Fruit fly (Drosophila melanogaster) whole organism, embryonic: Measurements from ENCODE around the gene CG12516.

ENCODE experiments used
- Adf1 ChIP-seq: fragments of 200-800 bp; sonication (Bioruptor generic); IDR thresholded peaks from 2 replicates; pipeline ENCODE4 v1.3.6; 2022; ENCODE audit warnings: missing biosample characterization, missing genetic modification characterization
- CG10274 ChIP-seq: fragments of 200-800 bp; sonication (Bioruptor generic); optimal IDR thresholded peaks from 3 replicates; lab custom pipeline; 2017; ENCODE audit warnings: missing biosample characterization, mild to moderate bottlenecking, missing genetic modification characterization
- CG10431 ChIP-seq: fragments of 200-800 bp; sonication (Bioruptor generic); optimal IDR thresholded peaks from 3 replicates; lab custom pipeline; 2018; ENCODE audit warnings: missing biosample characterization, mild to moderate bottlenecking, missing genetic modification characterization
- CG10979 ChIP-seq: fragments of 200-800 bp; sonication (Bioruptor generic); optimal IDR thresholded peaks from 2 replicates; lab custom pipeline; 2018; ENCODE audit warnings: missing biosample characterization, mild to moderate bottlenecking, missing genetic modification characterization, moderate library complexity
- CG11085 ChIP-seq: fragments of 200-800 bp; sonication (Bioruptor generic); IDR thresholded peaks from 2 replicates; pipeline ENCODE4 v1.3.6; 2022; ENCODE audit warnings: missing biosample characterization, missing genetic modification characterization
- CG12769 ChIP-seq: fragments of 200-800 bp; sonication (Bioruptor generic); optimal IDR thresholded peaks from 2 replicates; lab custom pipeline; 2019; ENCODE audit warnings: missing biosample characterization, mild to moderate bottlenecking, missing genetic modification characterization, moderate library complexity
- CG13287 ChIP-seq: fragments of 200-800 bp; sonication (Bioruptor generic); IDR thresholded peaks from 2 replicates; pipeline ENCODE4 v1.3.6; 2022; ENCODE audit warnings: missing biosample characterization, missing genetic modification characterization; ENCODE audit not compliant: partially characterized antibody
- CG13296 ChIP-seq: fragments of 200-800 bp; sonication (Bioruptor generic); optimal IDR thresholded peaks from 3 replicates; lab custom pipeline; 2018; ENCODE audit warnings: missing biosample characterization, mild to moderate bottlenecking, missing genetic modification characterization
- CG14050 ChIP-seq: fragments of 200-800 bp; sonication (Bioruptor generic); IDR thresholded peaks from 3 replicates; pipeline ENCODE4 v1.3.6; 2022; ENCODE audit warnings: missing biosample characterization, missing genetic modification characterization
- CG15011 ChIP-seq: fragments of 200-800 bp; sonication (Bioruptor generic); optimal IDR thresholded peaks from 3 replicates; lab custom pipeline; 2018; ENCODE audit warnings: missing biosample characterization, mild to moderate bottlenecking, missing genetic modification characterization
- CG15269 ChIP-seq: fragments of 200-800 bp; sonication (Bioruptor generic); optimal IDR thresholded peaks from 2 replicates; lab custom pipeline; 2018; ENCODE audit warnings: missing biosample characterization, mild to moderate bottlenecking, missing genetic modification characterization, moderate library complexity
- CG15696 ChIP-seq: fragments of 200-800 bp; sonication (Bioruptor generic); optimal IDR thresholded peaks from 2 replicates; lab custom pipeline; 2019; ENCODE audit warnings: missing biosample characterization, mild to moderate bottlenecking, missing genetic modification characterization, moderate library complexity
- CG16815 ChIP-seq: fragments of 200-800 bp; sonication (Bioruptor generic); optimal IDR thresholded peaks from 3 replicates; lab custom pipeline; 2017; ENCODE audit warnings: missing biosample characterization, mild to moderate bottlenecking, missing genetic modification characterization
- CG17328 ChIP-seq: fragments of 200-800 bp; sonication (Bioruptor generic); IDR thresholded peaks from 2 replicates; pipeline ENCODE4 v1.3.6; 2022; ENCODE audit warnings: missing biosample characterization, missing genetic modification characterization
- CG2120 ChIP-seq: fragments of 200-800 bp; sonication (Bioruptor generic); optimal IDR thresholded peaks from 3 replicates; lab custom pipeline; 2016; ENCODE audit warnings: missing biosample characterization, missing genetic modification characterization
- CG30431 ChIP-seq: fragments of 200-800 bp; sonication (Bioruptor generic); optimal IDR thresholded peaks from 2 replicates; lab custom pipeline; 2017; ENCODE audit warnings: missing biosample characterization, missing genetic modification characterization
- CG32772 ChIP-seq: fragments of 200-800 bp; sonication (Bioruptor generic); IDR thresholded peaks from 2 replicates; pipeline ENCODE4 v1.3.6; 2022; ENCODE audit warnings: missing biosample characterization, missing genetic modification characterization
- CG4617 ChIP-seq: fragments of 200-800 bp; sonication (Bioruptor generic); optimal IDR thresholded peaks from 3 replicates; lab custom pipeline; 2016; ENCODE audit warnings: missing biosample characterization, missing genetic modification characterization, borderline replicate concordance
- CG5245 ChIP-seq: fragments of 200-800 bp; sonication (Bioruptor generic); optimal IDR thresholded peaks from 3 replicates; lab custom pipeline; 2016; ENCODE audit warnings: missing biosample characterization, missing genetic modification characterization
- CG8290 ChIP-seq, 3 experiments: fragments of 200-800 bp; sonication (Bioruptor generic); optimal IDR thresholded peaks; 2 replicates each; lab custom pipeline; 2016 to 2019; ENCODE audit warnings: missing biosample characterization in 3 of 3, missing genetic modification characterization in 3 of 3, mild to moderate bottlenecking in 2 of 3, moderate library complexity in 1 of 3
- CG8924 ChIP-seq: fragments of 200-800 bp; optimal IDR thresholded peaks from 3 replicates; lab custom pipeline; 2019; ENCODE audit warnings: missing biosample characterization, mild to moderate bottlenecking, missing genetic modification characterization, moderate library complexity
- CG9609 ChIP-seq: fragments of 200-800 bp; sonication (Bioruptor generic); optimal IDR thresholded peaks from 3 replicates; lab custom pipeline; 2016; ENCODE audit warnings: missing biosample characterization, missing genetic modification characterization
- CG9727 ChIP-seq: fragments of 200-800 bp; sonication (Bioruptor generic); optimal IDR thresholded peaks from 3 replicates; lab custom pipeline; 2017; ENCODE audit warnings: missing biosample characterization, mild to moderate bottlenecking, missing genetic modification characterization
- CTCF ChIP-seq: fragments of 200-800 bp; sonication (Bioruptor generic); optimal IDR thresholded peaks from 2 replicates; lab custom pipeline; 2017; ENCODE audit warnings: missing biosample characterization, mild to moderate bottlenecking, missing genetic modification characterization, moderate library complexity
- Chrac-16 ChIP-seq: fragments of 200-800 bp; sonication (Bioruptor generic); optimal IDR thresholded peaks from 3 replicates; lab custom pipeline; 2016; ENCODE audit warnings: missing biosample characterization, missing genetic modification characterization
- Dll ChIP-seq: fragments of 200-800 bp; sonication (Bioruptor generic); IDR thresholded peaks from 4 replicates; pipeline ENCODE4 v1.3.6; 2022; ENCODE audit warnings: missing biosample characterization, missing genetic modification characterization; ENCODE audit not compliant: partially characterized antibody
- HHEX ChIP-seq: fragments of 200-800 bp; sonication (Bioruptor generic); optimal IDR thresholded peaks from 3 replicates; lab custom pipeline; 2017; ENCODE audit warnings: missing biosample characterization, mild to moderate bottlenecking, missing genetic modification characterization, missing genetic modification reagents
- Hr51 ChIP-seq, 2 experiments: fragments of 200-800 bp; sonication (Bioruptor generic); optimal IDR thresholded peaks; 2 replicates in 1 of 2; 3 replicates in 1 of 2; lab custom pipeline; 2016 to 2018; ENCODE audit warnings: missing biosample characterization in 2 of 2, missing genetic modification characterization in 2 of 2, mild to moderate bottlenecking in 1 of 2, moderate library complexity in 1 of 2
- Kr ChIP-seq: fragments of 200-800 bp; sonication (Bioruptor generic); optimal IDR thresholded peaks from 2 replicates; lab custom pipeline; 2017; ENCODE audit warnings: missing biosample characterization, mild to moderate bottlenecking, missing genetic modification characterization
- Lhr ChIP-seq: fragments of 200-800 bp; sonication (Bioruptor generic); optimal IDR thresholded peaks from 3 replicates; lab custom pipeline; 2017; ENCODE audit warnings: mild to moderate bottlenecking, missing biosample characterization, missing genetic modification reagents, missing genetic modification characterization
- Max ChIP-seq: fragments of 200-800 bp; sonication (Bioruptor generic); optimal IDR thresholded peaks from 2 replicates; lab custom pipeline; 2016; ENCODE audit warnings: missing biosample characterization, mild to moderate bottlenecking, missing genetic modification characterization
- Ssrp ChIP-seq: fragments of 200-800 bp; sonication (Bioruptor generic); optimal IDR thresholded peaks from 2 replicates; lab custom pipeline; 2018; ENCODE audit warnings: missing biosample characterization, mild to moderate bottlenecking, missing genetic modification characterization, moderate library complexity
- bigmax ChIP-seq: fragments of 200-800 bp; sonication (Bioruptor generic); optimal IDR thresholded peaks from 2 replicates; lab custom pipeline; 2018; ENCODE audit warnings: missing biosample characterization, mild to moderate bottlenecking, missing genetic modification characterization
- caup ChIP-seq: fragments of 200-800 bp; sonication (Bioruptor generic); optimal IDR thresholded peaks from 3 replicates; lab custom pipeline; 2017; ENCODE audit warnings: missing biosample characterization, mild to moderate bottlenecking, missing genetic modification characterization, moderate library complexity; ENCODE audit not compliant: severe bottlenecking
- crp ChIP-seq, 2 experiments: fragments of 200-800 bp; sonication (Bioruptor generic); optimal IDR thresholded peaks; 2 replicates in 1 of 2; 3 replicates in 1 of 2; lab custom pipeline; 2017; ENCODE audit warnings: missing biosample characterization in 2 of 2, missing genetic modification characterization in 2 of 2, mild to moderate bottlenecking in 1 of 2, moderate library complexity in 1 of 2
- cwo ChIP-seq: fragments of 200-800 bp; sonication (Bioruptor generic); optimal IDR thresholded peaks from 3 replicates; lab custom pipeline; 2017; ENCODE audit warnings: missing biosample characterization, missing genetic modification characterization, mild to moderate bottlenecking, moderate library complexity, missing genetic modification reagents
- dimm ChIP-seq: fragments of 200-800 bp; sonication (Bioruptor generic); IDR thresholded peaks from 2 replicates; pipeline ENCODE4 v1.3.6; 2022; ENCODE audit warnings: missing biosample characterization, missing genetic modification characterization
- fru ChIP-seq: fragments of >200 bp; optimal IDR thresholded peaks from 2 replicates; lab custom pipeline; 2017
- gem ChIP-seq: fragments of 200-800 bp; sonication (Bioruptor generic); optimal IDR thresholded peaks from 2 replicates; lab custom pipeline; 2019; ENCODE audit warnings: missing biosample characterization, mild to moderate bottlenecking, missing genetic modification characterization, moderate library complexity
- nerfin-1 ChIP-seq: fragments of 200-800 bp; sonication (Bioruptor generic); optimal IDR thresholded peaks from 3 replicates; lab custom pipeline; 2019; ENCODE audit warnings: missing biosample characterization, mild to moderate bottlenecking, missing genetic modification characterization, moderate library complexity
- pros ChIP-seq: fragments of 200-800 bp; sonication (Bioruptor generic); optimal IDR thresholded peaks from 3 replicates; lab custom pipeline; 2019; ENCODE audit warnings: missing biosample characterization, mild to moderate bottlenecking, missing genetic modification characterization, moderate library complexity
- run ChIP-seq: fragments of 200-800 bp; sonication (Bioruptor generic); optimal IDR thresholded peaks from 3 replicates; lab custom pipeline; 2018; ENCODE audit warnings: missing biosample characterization, mild to moderate bottlenecking, missing genetic modification characterization
- schlank ChIP-seq: fragments of 200-800 bp; sonication (Bioruptor generic); optimal IDR thresholded peaks from 2 replicates; lab custom pipeline; 2018; ENCODE audit warnings: missing biosample characterization, mild to moderate bottlenecking, missing genetic modification characterization
- seq ChIP-seq: fragments of 200-800 bp; sonication (Bioruptor generic); IDR thresholded peaks from 2 replicates; pipeline ENCODE4 v1.3.6; 2022; ENCODE audit warnings: missing biosample characterization, missing genetic modification characterization
- sr ChIP-seq: fragments of 200-800 bp; sonication (Bioruptor generic); IDR thresholded peaks from 3 replicates; pipeline ENCODE4 v1.3.6; 2022; ENCODE audit warnings: missing biosample characterization, missing genetic modification characterization
- sug ChIP-seq: fragments of 200-800 bp; optimal IDR thresholded peaks from 2 replicates; lab custom pipeline; 2019; ENCODE audit warnings: missing biosample characterization, mild to moderate bottlenecking, missing genetic modification characterization, moderate library complexity
- twi ChIP-seq: fragments of 200-800 bp; optimal IDR thresholded peaks from 2 replicates; lab custom pipeline; 2019; ENCODE audit warnings: missing biosample characterization, mild to moderate bottlenecking, missing genetic modification characterization, moderate library complexity
- tx ChIP-seq: fragments of 200-800 bp; sonication (Bioruptor generic); optimal IDR thresholded peaks from 2 replicates; lab custom pipeline; 2016; ENCODE audit warnings: missing biosample characterization, missing genetic modification characterization
- unc-4 ChIP-seq: fragments of 200-800 bp; sonication (Bioruptor generic); IDR thresholded peaks from 2 replicates; pipeline ENCODE4 v1.3.6; 2022; ENCODE audit warnings: missing biosample characterization, missing genetic modification characterization; ENCODE audit not compliant: partially characterized antibody
- wek ChIP-seq: fragments of 200-800 bp; sonication (Bioruptor generic); optimal IDR thresholded peaks from 3 replicates; lab custom pipeline; 2018; ENCODE audit warnings: missing biosample characterization, mild to moderate bottlenecking, missing genetic modification characterization, moderate library complexity

The CG12516 gene

dm6 chr3R:28332137-28332671 is 27.8 kb upstream of the CG12516 start (continued):
- TF ChIP-seq CG17328 (peak; percentile 61), CG12769 (tag; lab: Kevin White, UChicago) (peak; percentile 86), CTCF (no peak), CG15696 (no peak), gem (tag; lab: Kevin White, UChicago) (peak; percentile 80), Chrac-16 (GFP tag; lab: Kevin White, UChicago) (peak; percentile 10), CG10431 (no peak), tx (GFP tag; lab: Kevin White, UChicago) (peak; percentile 39), CG8924 (tag; lab: Kevin White, UChicago) (peak; percentile 58), run (tag; lab: Kevin White, UChicago) (no peak), CG32772 (0 out of 2 replicates have a peak, but pooled peaks have one; percentile 41), Max (GFP tag; lab: Kevin White, UChicago) (no peak), bigmax (no peak), CG2120 (peak; percentile 81), CG15011 (GFP tag; lab: Kevin White, UChicago) (peak; percentile 15), CG4617 (no peak), CG16815 (GFP tag; lab: Kevin White, UChicago) (no peak), pros (GFP tag; lab: Kevin White, UChicago) (no peak), fru (lab: Kevin White, UChicago) (no peak), CG10274 (GFP tag; lab: Kevin White, UChicago) (no peak), sug (peak; percentile 67), CG10979 (tag; lab: Kevin White, UChicago) (no peak), Lhr (GFP tag; lab: Kevin White, UChicago) (no peak), CG9609 (GFP tag; lab: Kevin White, UChicago) (peak; percentile 18), Hr51 (GFP tag; optimal IDR thresholded peaks at IDR 0.05; lab: Kevin White, UChicago) (peak in 1 of 2 experiments; percentile 73), CG8290 (GFP tag; optimal IDR thresholded peaks at IDR 0.05; lab: Kevin White, UChicago) (no peak), CG8290 (tag; optimal IDR thresholded peaks at IDR 0.05; lab: Kevin White, UChicago) (peak in 1 of 2 experiments; percentile 40), Ssrp (tag; lab: Kevin White, UChicago) (peak; percentile 42), HHEX (GFP tag; lab: Kevin White, UChicago) (peak; percentile 43), Kr (GFP tag; lab: Kevin White, UChicago) (no peak), wek (GFP tag; lab: Kevin White, UChicago) (no peak), CG15269 (tag; lab: Kevin White, UChicago) (peak; percentile 82), seq (GFP tag; lab: Robert Waterston, UW) (peak; percentile 76), CG11085 (GFP tag; lab: Robert Waterston, UW) (peak; percentile 49; the same call in 1 of the 2 replicates), nerfin-1 (no peak), CG14050 (GFP tag; lab: Robert Waterston, UW) (peak; percentile 60; the same call in 1 of the 3 replicates), sr (GFP tag; lab: Robert Waterston, UW) (peak; percentile 96)

- peak; percentile 4 for TF ChIP-seq CG9727 (GFP tag; lab: Kevin White, UChicago)
- no peak for TF ChIP-seq caup (GFP tag; lab: Kevin White, UChicago)
- no peak for TF ChIP-seq CG5245 (GFP tag; lab: Kevin White, UChicago)
- peak in 1 of 2 experiments; percentile 13 for TF ChIP-seq crp (GFP tag; optimal IDR thresholded peaks at IDR 0.05; lab: Kevin White, UChicago)
- TF ChIP-seq CG30431 (GFP tag; lab: Kevin White, UChicago), result no peak
- 0 out of 2 replicates have a peak, but pooled peaks have one; percentile 6 for TF ChIP-seq unc-4
- TF ChIP-seq twi (tag; lab: Kevin White, UChicago), result peak; percentile 12
- TF ChIP-seq schlank (tag; lab: Kevin White, UChicago), result no peak
- peak; percentile 86 for TF ChIP-seq Adf1
- peak; percentile 50 for TF ChIP-seq CG15269 (tag; lab: Kevin White, UChicago)
- 0 out of 4 replicates have a peak, but pooled peaks have one; percentile 7 for TF ChIP-seq Dll (GFP tag; lab: Robert Waterston, UW)
- peak; percentile 8 for TF ChIP-seq Max (GFP tag; lab: Kevin White, UChicago)
- peak; percentile 60 for TF ChIP-seq cwo (GFP tag; lab: Kevin White, UChicago)
- peak; percentile 34 for TF ChIP-seq CG13296
- no peak for TF ChIP-seq dimm (GFP tag; lab: Robert Waterston, UW)
- TF ChIP-seq CG13287, result 0 out of 2 replicates have a peak, but pooled peaks have one; percentile 2
Observed at dm6 chr3R:28331126-28331490, 26.7 kb upstream of the CG12516 start.
